Worm (Caenorhabditis elegans): Measurements from ENCODE around the gene B0507.4.

- TF ChIP-seq nhr-11 (tag; optimal IDR thresholded peaks at IDR 0.05) (no peak), ztf-11 (tag; optimal IDR thresholded peaks at IDR 0.05) (no peak), sma-3 (GFP tag; optimal IDR thresholded peaks at IDR 0.05) (no peak), lsy-2 (tag; optimal IDR thresholded peaks at IDR 0.05) (no peak), fos-1 (tag; optimal IDR thresholded peaks at IDR 0.05) (no peak), aly-2 (tag; optimal IDR thresholded peaks at IDR 0.05) (no peak), nhr-6 (tag; optimal IDR thresholded peaks at IDR 0.05) (no peak), ceh-82 (tag; optimal IDR thresholded peaks at IDR 0.05) (no peak), snpc-4 (tag; optimal IDR thresholded peaks at IDR 0.05) (no peak), blmp-1 (tag; optimal IDR thresholded peaks at IDR 0.05; ENCODE audit: insufficient read depth) (no peak), ZK546.5 (tag; optimal IDR thresholded peaks at IDR 0.05) (no peak), unc-62 (GFP tag; optimal IDR thresholded peaks at IDR 0.05) (no peak), mdl-1 (tag; optimal IDR thresholded peaks at IDR 0.05) (no peak)
Observed at ce11 chrV:8745858-8746257, 8.9 kb upstream of the B0507.4 start, which contains the start of gene B0507.6.

Measured in whole organism, L2 larva.